Worm (Caenorhabditis elegans): Measurements from ENCODE around the gene F56D6.14.

ce11 chrIV:3873195-3873594 lies 44.3 kb upstream of the F56D6.14 start:
- TF ChIP-seq ZK546.5 (tag; optimal IDR thresholded peaks at IDR 0.05) = no peak
- TF ChIP-seq mxl-2 (GFP tag; conservative IDR thresholded peaks at IDR 0.05) = no peak
- no peak for TF ChIP-seq spr-1 (tag; optimal IDR thresholded peaks at IDR 0.05)
- no peak for TF ChIP-seq mep-1 (tag; optimal IDR thresholded peaks at IDR 0.05)
- no peak for TF ChIP-seq lin-15B (tag; optimal IDR thresholded peaks at IDR 0.05)
- no peak for TF ChIP-seq ztf-11 (tag; optimal IDR thresholded peaks at IDR 0.05)
